Worm (Caenorhabditis elegans) whole organism, early embryonic: ENCODE results near the gene C07B5.4.

ENCODE experiments used
- aly-1 ChIP-seq: sonication (generic microtip); optimal IDR thresholded peaks from 2 replicates; lab custom pipeline; 2016; ENCODE audit warnings: missing genetic modification characterization, missing compliant biosample characterization
- ama-1 ChIP-seq: fragments of 150-350 bp; optimal IDR thresholded peaks from 2 replicates; lab custom pipeline; 2014
- ceh-13 ChIP-seq: fragments of 200-800 bp; sonication (Bioruptor generic); optimal IDR thresholded peaks from 2 replicates; lab custom pipeline; 2018; ENCODE audit warnings: mild to moderate bottlenecking, missing genetic modification characterization, missing compliant biosample characterization
- ceh-36 ChIP-seq: sonication (generic microtip); optimal IDR thresholded peaks from 2 replicates; lab custom pipeline; 2016; ENCODE audit warnings: missing genetic modification characterization, inconsistent platforms, missing compliant biosample characterization
- ets-7 ChIP-seq: sonication (generic microtip); optimal IDR thresholded peaks from 2 replicates; lab custom pipeline; 2016; ENCODE audit warnings: missing genotype, missing genetic modification characterization, missing compliant biosample characterization
- hmbx-1 ChIP-seq: sonication (generic microtip); optimal IDR thresholded peaks from 2 replicates; lab custom pipeline; 2016; ENCODE audit warnings: mild to moderate bottlenecking, missing genetic modification characterization, missing compliant biosample characterization
- hmg-4 ChIP-seq: fragments of 200-800 bp; sonication (Bioruptor generic); optimal IDR thresholded peaks from 2 replicates; lab custom pipeline; 2018; ENCODE audit warnings: mild to moderate bottlenecking, missing genetic modification characterization, missing compliant biosample characterization
- scrt-1 ChIP-seq: fragments of 200-800 bp; sonication (Bioruptor generic); IDR thresholded peaks from 2 replicates; pipeline ENCODE4 v1.3.6; 2022; ENCODE audit warnings: missing genetic modification characterization, missing compliant biosample characterization
- tbx-11 ChIP-seq: fragments of 200-800 bp; sonication (Bioruptor generic); IDR thresholded peaks from 2 replicates; pipeline ENCODE4 v1.3.6; 2022; ENCODE audit warnings: missing genetic modification characterization, missing compliant biosample characterization
- tra-4 ChIP-seq: sonication (generic microtip); optimal IDR thresholded peaks from 2 replicates; lab custom pipeline; 2017; ENCODE audit warnings: missing genetic modification characterization, missing compliant biosample characterization

DNA sequence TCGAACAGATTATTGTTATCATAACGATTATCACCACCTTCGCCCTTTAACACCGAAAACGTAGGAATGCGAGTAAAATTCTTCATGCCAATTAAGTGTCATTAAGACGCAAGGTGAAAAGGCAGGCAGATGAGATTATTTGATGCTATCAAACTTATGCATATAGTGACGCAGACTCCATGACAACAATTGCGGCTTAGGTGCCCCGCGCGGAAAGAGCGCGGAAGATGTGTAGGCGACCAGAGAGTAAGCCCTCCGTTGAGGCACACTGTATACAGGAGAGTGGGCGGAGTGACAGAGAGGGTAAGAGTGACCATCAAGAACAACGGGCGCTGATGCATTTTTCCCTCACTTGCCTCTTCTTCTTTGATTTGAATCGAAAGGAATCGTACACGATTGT is 34.8 kb upstream of the C07B5.4 start:
- TF ChIP-seq tra-4 (tag; lab: Kevin White, UChicago) (no peak), aly-1 (tag; lab: Kevin White, UChicago) (no peak), hmbx-1 (no peak), scrt-1 (no peak), ama-1 (no peak), ceh-13 (no peak), hmg-4 (GFP tag; lab: Kevin White, UChicago) (no peak), tbx-11 (no peak), ets-7 (no peak), ceh-36 (tag; lab: Kevin White, UChicago) (no peak)
